Fruit fly (Drosophila melanogaster) Kc167 (cell line): Measurements from ENCODE around the gene BTBD9.

Experiments
- Myc ChIP-seq: fragments of >200 bp; optimal IDR thresholded peaks from 2 replicates; lab custom pipeline; 2017; ENCODE audit warnings: missing external identifiers
- h ChIP-seq: fragments of >200 bp; optimal IDR thresholded peaks from 3 replicates; lab custom pipeline; 2018; ENCODE audit warnings: missing external identifiers
- insv ChIP-seq: fragments of >200 bp; optimal IDR thresholded peaks from 3 replicates; lab custom pipeline; 2018; ENCODE audit warnings: missing external identifiers
- psq ChIP-seq: fragments of >200 bp; optimal IDR thresholded peaks from 2 replicates; lab custom pipeline; 2017; ENCODE audit warnings: missing external identifiers
- ttk ChIP-seq: sonication (Bioruptor generic); optimal IDR thresholded peaks from 2 replicates; lab custom pipeline; 2017; ENCODE audit warnings: missing external identifiers

- TF ChIP-seq h (lab: Kevin White, UChicago) = no peak
- TF ChIP-seq ttk (lab: Kevin White, UChicago) = no peak
- TF ChIP-seq psq (lab: Kevin White, UChicago) = no peak
- no peak for TF ChIP-seq insv
- TF ChIP-seq Myc = no peak
Measured at dm6 chrX:10729196-10729835, 39.0 kb upstream of the BTBD9 start.
